Worm (Caenorhabditis elegans) whole organism, late embryonic: ENCODE results near the gene W05H7.1.

Experiments
- C08G9.2 ChIP-seq: sonication (generic microtip); optimal IDR thresholded peaks from 2 replicates; lab custom pipeline; 2016; ENCODE audit warnings: mild to moderate bottlenecking, missing genetic modification characterization, moderate library complexity, missing compliant biosample characterization
- C38D4.7 ChIP-seq: fragments of 200-800 bp; sonication (Bioruptor generic); optimal IDR thresholded peaks from 2 replicates; lab custom pipeline; 2018; ENCODE audit warnings: mild to moderate bottlenecking, missing genetic modification characterization, moderate library complexity, missing compliant biosample characterization
- K02D7.2 ChIP-seq: sonication (generic microtip); optimal IDR thresholded peaks from 2 replicates; lab custom pipeline; 2017; ENCODE audit warnings: mild to moderate bottlenecking, missing genetic modification characterization, missing compliant biosample characterization
- Y22D7AL.16 ChIP-seq: sonication (generic microtip); optimal IDR thresholded peaks from 2 replicates; lab custom pipeline; 2016; ENCODE audit warnings: missing genetic modification characterization, missing compliant biosample characterization
- ahr-1 ChIP-seq: sonication (generic microtip); optimal IDR thresholded peaks from 2 replicates; lab custom pipeline; 2016; ENCODE audit warnings: missing genetic modification characterization, missing compliant biosample characterization
- ceh-14 ChIP-seq: sonication (generic microtip); optimal IDR thresholded peaks from 2 replicates; lab custom pipeline; 2016; ENCODE audit warnings: missing genotype, missing genetic modification characterization, missing compliant biosample characterization
- ceh-18 ChIP-seq: sonication (generic microtip); optimal IDR thresholded peaks from 2 replicates; lab custom pipeline; 2016; ENCODE audit warnings: missing genetic modification characterization, missing compliant biosample characterization
- ceh-2 ChIP-seq: sonication (generic microtip); optimal IDR thresholded peaks from 2 replicates; lab custom pipeline; 2016; ENCODE audit warnings: missing genotype, missing genetic modification characterization, missing compliant biosample characterization
- ceh-22 ChIP-seq: sonication (generic microtip); optimal IDR thresholded peaks from 2 replicates; lab custom pipeline; 2017; ENCODE audit warnings: missing biosample characterization, missing genetic modification characterization
- ceh-30 ChIP-seq: fragments of 150-350 bp; optimal IDR thresholded peaks from 2 replicates; lab custom pipeline; 2014; ENCODE audit warnings: missing biosample characterization, missing genetic modification characterization
- ceh-31 ChIP-seq: sonication (generic microtip); optimal IDR thresholded peaks from 2 replicates; lab custom pipeline; 2016; ENCODE audit warnings: missing genetic modification characterization, missing compliant biosample characterization
- ceh-45 ChIP-seq: fragments of 200-800 bp; sonication (Bioruptor generic); IDR thresholded peaks from 2 replicates; pipeline ENCODE4 v1.3.6; 2022; ENCODE audit warnings: missing genetic modification reagents, missing genetic modification characterization, missing compliant biosample characterization
- ceh-9 ChIP-seq: sonication (generic microtip); optimal IDR thresholded peaks from 2 replicates; lab custom pipeline; 2016; ENCODE audit warnings: mild to moderate bottlenecking, missing genetic modification characterization, inconsistent platforms, missing compliant biosample characterization
- che-1 ChIP-seq: sonication (generic microtip); optimal IDR thresholded peaks from 2 replicates; lab custom pipeline; 2016; ENCODE audit warnings: mild to moderate bottlenecking, missing genetic modification characterization, missing compliant biosample characterization
- dve-1 ChIP-seq: sonication (generic microtip); optimal IDR thresholded peaks from 2 replicates; lab custom pipeline; 2017; ENCODE audit warnings: antibody characterized with exemption, mild to moderate bottlenecking, missing genetic modification characterization, missing compliant biosample characterization
- elt-4 ChIP-seq: sonication (generic microtip); optimal IDR thresholded peaks from 2 replicates; lab custom pipeline; 2016; ENCODE audit warnings: missing genetic modification characterization, missing compliant biosample characterization
- ets-4 ChIP-seq: sonication (generic microtip); optimal IDR thresholded peaks from 2 replicates; lab custom pipeline; 2016; ENCODE audit warnings: missing genetic modification characterization, missing compliant biosample characterization
- eyg-1 ChIP-seq: sonication (generic microtip); optimal IDR thresholded peaks from 2 replicates; lab custom pipeline; 2016; ENCODE audit warnings: missing genotype, missing genetic modification characterization, missing compliant biosample characterization
- gmeb-2 ChIP-seq: sonication (generic microtip); optimal IDR thresholded peaks from 2 replicates; lab custom pipeline; 2016; ENCODE audit warnings: missing genetic modification characterization, inconsistent platforms, missing compliant biosample characterization
- hlh-15 ChIP-seq: sonication (generic microtip); optimal IDR thresholded peaks from 2 replicates; lab custom pipeline; 2016; ENCODE audit warnings: missing genetic modification characterization, missing compliant biosample characterization
- hlh-6 ChIP-seq: sonication (generic microtip); optimal IDR thresholded peaks from 2 replicates; lab custom pipeline; 2016; ENCODE audit warnings: missing genotype, missing genetic modification characterization, missing compliant biosample characterization
- hlh-8 ChIP-seq: sonication (generic microtip); optimal IDR thresholded peaks from 2 replicates; lab custom pipeline; 2016; ENCODE audit warnings: missing genotype, missing genetic modification characterization, missing compliant biosample characterization
- lin-11 ChIP-seq: fragments of 200-800 bp; sonication (Bioruptor generic); optimal IDR thresholded peaks from 2 replicates; lab custom pipeline; 2018; ENCODE audit warnings: mild to moderate bottlenecking, missing genetic modification characterization, missing compliant biosample characterization
- madf-2 ChIP-seq: sonication (generic microtip); optimal IDR thresholded peaks from 2 replicates; lab custom pipeline; 2017; ENCODE audit warnings: missing genetic modification characterization, missing compliant biosample characterization
- nhr-232 ChIP-seq: sonication (generic microtip); optimal IDR thresholded peaks from 2 replicates; lab custom pipeline; 2016; ENCODE audit warnings: missing genetic modification characterization, missing compliant biosample characterization
- npax-4 ChIP-seq: sonication (generic microtip); optimal IDR thresholded peaks from 2 replicates; lab custom pipeline; 2016; ENCODE audit warnings: missing genetic modification characterization, missing compliant biosample characterization
- pax-1 ChIP-seq: fragments of 150-350 bp; optimal IDR thresholded peaks from 2 replicates; lab custom pipeline; 2014; ENCODE audit warnings: missing biosample characterization, missing genetic modification characterization
- pha-2 ChIP-seq: sonication (generic microtip); optimal IDR thresholded peaks from 2 replicates; lab custom pipeline; 2017; ENCODE audit warnings: mild to moderate bottlenecking, missing genetic modification characterization, missing compliant biosample characterization
- ref-2 ChIP-seq: sonication (generic microtip); optimal IDR thresholded peaks from 2 replicates; lab custom pipeline; 2016; ENCODE audit warnings: missing genetic modification characterization, missing compliant biosample characterization
- rnt-1 ChIP-seq: sonication (generic microtip); optimal IDR thresholded peaks from 2 replicates; lab custom pipeline; 2016; ENCODE audit warnings: missing genetic modification characterization, missing compliant biosample characterization
- sdc-2 ChIP-seq: sonication (generic microtip); optimal IDR thresholded peaks from 2 replicates; lab custom pipeline; 2016; ENCODE audit warnings: missing genotype, missing genetic modification characterization, missing compliant biosample characterization
- sox-2 ChIP-seq: fragments of 200-800 bp; sonication (Bioruptor generic); IDR thresholded peaks from 2 replicates; pipeline ENCODE4 v1.3.6; 2022; ENCODE audit warnings: missing genetic modification reagents, missing genetic modification characterization, missing compliant biosample characterization
- syd-9 ChIP-seq: sonication (generic microtip); optimal IDR thresholded peaks from 2 replicates; lab custom pipeline; 2016; ENCODE audit warnings: mild to moderate bottlenecking, missing genetic modification characterization, moderate library complexity, missing compliant biosample characterization
- tbx-2 ChIP-seq: sonication (generic microtip); optimal IDR thresholded peaks from 2 replicates; lab custom pipeline; 2016; ENCODE audit warnings: missing genetic modification characterization, missing compliant biosample characterization
- tbx-7 ChIP-seq: sonication (generic microtip); optimal IDR thresholded peaks from 2 replicates; lab custom pipeline; 2016; ENCODE audit warnings: missing genotype, missing genetic modification characterization, missing compliant biosample characterization
- unc-55 ChIP-seq: sonication (generic microtip); optimal IDR thresholded peaks from 2 replicates; lab custom pipeline; 2017; ENCODE audit warnings: missing biosample characterization, missing genetic modification reagents, missing genetic modification characterization
- unc-86 ChIP-seq: sonication (generic microtip); optimal IDR thresholded peaks from 2 replicates; lab custom pipeline; 2016; ENCODE audit warnings: missing genetic modification characterization, missing compliant biosample characterization
- zip-5 ChIP-seq: sonication (generic microtip); optimal IDR thresholded peaks from 2 replicates; lab custom pipeline; 2016; ENCODE audit warnings: missing genetic modification characterization, missing compliant biosample characterization

W05H7.1 gene

ce11 chrX:1471232-1471631 lies 20.7 kb downstream of the W05H7.1 start:
- TF ChIP-seq eyg-1 (tag; lab: Kevin White, UChicago) (no peak), ets-4 (tag; lab: Kevin White, UChicago) (no peak), ceh-2 (no peak), zip-5 (tag; lab: Kevin White, UChicago) (no peak), syd-9 (tag; lab: Kevin White, UChicago) (no peak), unc-86 (tag; lab: Kevin White, UChicago) (no peak), ref-2 (tag; lab: Kevin White, UChicago) (no peak), pha-2 (tag; lab: Kevin White, UChicago) (no peak), hlh-8 (no peak), sdc-2 (tag; lab: Kevin White, UChicago) (no peak), che-1 (tag; lab: Kevin White, UChicago) (no peak), ceh-9 (tag; lab: Kevin White, UChicago) (no peak), ceh-31 (tag; lab: Kevin White, UChicago) (no peak), ahr-1 (tag; lab: Kevin White, UChicago) (no peak), C38D4.7 (GFP tag; lab: Kevin White, UChicago) (no peak)
- TF ChIP-seq, all 69 proteins: peak for 0

ce11 chrX:1472880-1473279 lies 22.3 kb downstream of the W05H7.1 start, which contains the start of gene D1005.5:
D1005.5 (minus strand) TSS chrX:1472980.
- no peak for TF ChIP-seq eyg-1 (tag; lab: Kevin White, UChicago)
- no peak for TF ChIP-seq sdc-2 (tag; lab: Kevin White, UChicago)
- TF ChIP-seq pax-1 (tag; lab: Kevin White, UChicago) = no peak
- no peak for TF ChIP-seq madf-2 (tag; lab: Kevin White, UChicago)
- no peak for TF ChIP-seq ets-4 (tag; lab: Kevin White, UChicago)
- TF ChIP-seq Y22D7AL.16 (tag; lab: Kevin White, UChicago) = no peak
- TF ChIP-seq zip-5 (tag; lab: Kevin White, UChicago) = no peak
- TF ChIP-seq sox-2 (GFP tag; lab: Robert Waterston, UW) = no peak
- no peak for TF ChIP-seq elt-4 (tag; lab: Kevin White, UChicago)
- TF ChIP-seq ceh-30 (tag; lab: Kevin White, UChicago) = no peak
- no peak for TF ChIP-seq tbx-2 (tag; lab: Kevin White, UChicago)
- no peak for TF ChIP-seq rnt-1
- no peak for TF ChIP-seq npax-4 (tag; lab: Kevin White, UChicago)
- no peak for TF ChIP-seq unc-55 (GFP tag; lab: Kevin White, UChicago)

ce11 chrX:1473794-1474193 lies 23.2 kb downstream of the W05H7.1 start:
- TF ChIP-seq hlh-15 (tag; lab: Kevin White, UChicago) (no peak), tbx-7 (tag; lab: Kevin White, UChicago) (no peak), dve-1 (tag; lab: Kevin White, UChicago) (no peak), gmeb-2 (tag; lab: Kevin White, UChicago) (no peak), hlh-6 (tag; lab: Kevin White, UChicago) (no peak), ceh-30 (tag; lab: Kevin White, UChicago) (no peak), lin-11 (no peak), ceh-14 (tag; lab: Kevin White, UChicago) (no peak), nhr-232 (tag; lab: Kevin White, UChicago) (no peak), ceh-22 (no peak), C38D4.7 (GFP tag; lab: Kevin White, UChicago) (no peak), zip-5 (tag; lab: Kevin White, UChicago) (no peak), pha-2 (tag; lab: Kevin White, UChicago) (no peak), ceh-45 (GFP tag; lab: Robert Waterston, UW) (no peak), C08G9.2 (tag; lab: Kevin White, UChicago) (no peak), hlh-8 (no peak), ahr-1 (tag; lab: Kevin White, UChicago) (no peak)

ce11 chrX:1476005-1476404 lies 25.4 kb downstream of the W05H7.1 start:
- TF ChIP-seq ahr-1 (tag; lab: Kevin White, UChicago) = no peak
- TF ChIP-seq ceh-18 (tag; lab: Kevin White, UChicago) = no peak
- TF ChIP-seq sdc-2 (tag; lab: Kevin White, UChicago) = peak; percentile 4
- no peak for TF ChIP-seq K02D7.2 (tag; lab: Kevin White, UChicago)
